Worm (Caenorhabditis elegans) whole organism, L4 larva: ENCODE data around the gene cest-9.1.
A peak's percentile ranks its signal among the peaks of the same experiment; 100 is the strongest.

Source experiments
- R02D3.7 ChIP-seq: fragments of 150-350 bp; sonication (generic microtip); optimal IDR thresholded peaks from 3 replicates; lab custom pipeline; 2014; ENCODE audit warnings: missing biosample characterization, missing genetic modification characterization
- ceh-28 ChIP-seq: fragments of 150-350 bp; optimal IDR thresholded peaks from 2 replicates; lab custom pipeline; 2014; ENCODE audit warnings: missing biosample characterization, missing genetic modification reagents, missing genetic modification characterization
- ceh-82 ChIP-seq: sonication (generic microtip); optimal IDR thresholded peaks from 2 replicates; lab custom pipeline; 2017; ENCODE audit warnings: missing biosample characterization, missing genetic modification characterization
- daf-16 ChIP-seq, 3 experiments: sonication (generic microtip); optimal IDR thresholded peaks; 2 replicates each; lab custom pipeline; 2016 to 2017; ENCODE audit warnings: missing genetic modification characterization in 3 of 3, missing genetic modification reagents in 3 of 3, mild to moderate bottlenecking in 2 of 3, missing compliant biosample characterization in 2 of 3, missing biosample characterization in 1 of 3, moderate library complexity in 1 of 3
- jun-1 ChIP-seq: fragments of 150-350 bp; optimal IDR thresholded peaks from 2 replicates; lab custom pipeline; 2014; ENCODE audit warnings: missing biosample characterization, missing genetic modification reagents, missing genetic modification characterization
- madf-9 ChIP-seq: fragments of 200-800 bp; sonication (Bioruptor generic); conservative IDR thresholded peaks from 2 replicates; pipeline ENCODE4 v1.3.6; 2022; ENCODE audit warnings: missing genetic modification reagents, missing genetic modification characterization, missing compliant biosample characterization
- nhr-102 ChIP-seq: sonication (generic microtip); optimal IDR thresholded peaks from 2 replicates; lab custom pipeline; 2016; ENCODE audit warnings: mild to moderate bottlenecking, missing genetic modification characterization, moderate library complexity, missing compliant biosample characterization
- nhr-237 ChIP-seq: sonication (generic microtip); optimal IDR thresholded peaks from 2 replicates; lab custom pipeline; 2017; ENCODE audit warnings: missing biosample characterization, missing genetic modification characterization
- nhr-76 ChIP-seq: fragments of 150-350 bp; optimal IDR thresholded peaks from 2 replicates; lab custom pipeline; 2014; ENCODE audit warnings: missing biosample characterization, missing genetic modification characterization
- tra-1 ChIP-seq: fragments of 200-800 bp; sonication (Bioruptor generic); IDR thresholded peaks from 2 replicates; pipeline ENCODE4 v1.3.6; 2022; ENCODE audit warnings: missing genetic modification reagents, missing genetic modification characterization, missing compliant biosample characterization
- unc-39 ChIP-seq: sonication (generic microtip); optimal IDR thresholded peaks from 2 replicates; lab custom pipeline; 2017; ENCODE audit warnings: missing biosample characterization, missing genetic modification characterization

ce11 chrX:12179090-12179488 is 46.9 kb upstream of the cest-9.1 start:
- TF ChIP-seq ceh-82 (tag; lab: Kevin White, UChicago): no peak
- no peak for TF ChIP-seq madf-9 (GFP tag; lab: Robert Waterston, UW)
- no peak for TF ChIP-seq unc-39
- no peak for TF ChIP-seq nhr-237 (tag; lab: Kevin White, UChicago)
- no peak for TF ChIP-seq jun-1 (tag; lab: Kevin White, UChicago)
- TF ChIP-seq ceh-28 (tag; lab: Kevin White, UChicago): no peak
- TF ChIP-seq R02D3.7: no peak
- no peak for TF ChIP-seq tra-1 (GFP tag; lab: Robert Waterston, UW)
- TF ChIP-seq nhr-76: no peak
- TF ChIP-seq nhr-102 (tag; lab: Kevin White, UChicago): no peak
- peak in 1 of 2 experiments; percentile 54 for TF ChIP-seq daf-16 (GFP tag; optimal IDR thresholded peaks at IDR 0.05; lab: Kevin White, UChicago)
- TF ChIP-seq daf-16 (tag; optimal IDR thresholded peaks at IDR 0.05; lab: Kevin White, UChicago): peak; percentile 41
